Fruit fly (Drosophila melanogaster) S2 (cell line): ENCODE measurements around the gene CG17625.

ENCODE experiments used
- CG8478 ChIP-seq: fragments of >200 bp; optimal IDR thresholded peaks from 2 replicates; lab custom pipeline; 2018
- CTCF ChIP-seq, 2 experiments: fragments of >200 bp; optimal IDR thresholded peaks; 2 replicates each; lab custom pipeline; 2018

DNA sequence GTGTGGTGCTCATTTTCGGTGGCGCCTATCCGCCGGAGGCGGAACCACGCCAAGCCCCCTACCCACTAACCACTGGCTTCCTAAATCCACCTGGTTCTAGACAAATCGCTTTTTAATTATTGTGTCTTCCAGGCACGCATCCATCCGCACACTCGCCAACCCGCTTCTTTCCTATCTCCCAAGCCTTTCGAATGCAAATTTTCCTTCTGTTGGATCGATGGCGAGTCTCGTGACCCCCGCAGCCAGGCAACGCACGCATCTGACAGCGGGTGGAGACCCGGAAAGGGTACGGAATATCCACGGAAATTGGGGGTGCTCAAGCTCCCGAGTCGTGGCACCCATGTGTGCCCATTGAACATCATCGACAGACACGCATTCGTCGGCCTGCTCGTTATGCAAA lies 20.5 kb downstream of the CG17625 start, which contains the start of gene CG13842:
- TF ChIP-seq CG8478 (lab: Kevin White, UChicago) (no peak), CTCF (optimal IDR thresholded peaks at IDR 0.05; lab: Kevin White, UChicago) (no peak)
